Fruit fly (Drosophila melanogaster) whole organism, embryonic: ENCODE results near the gene CG12446.
A peak's percentile ranks its signal among the peaks of the same experiment; 100 is the strongest.

Experiments
- CG10209 ChIP-seq: fragments of 200-800 bp; sonication (Bioruptor generic); optimal IDR thresholded peaks from 3 replicates; lab custom pipeline; 2017; ENCODE audit warnings: missing biosample characterization, mild to moderate bottlenecking, missing genetic modification characterization, missing genetic modification reagents
- CG10267 ChIP-seq: fragments of 200-800 bp; sonication (Bioruptor generic); optimal IDR thresholded peaks from 2 replicates; lab custom pipeline; 2018; ENCODE audit warnings: missing biosample characterization, mild to moderate bottlenecking, missing genetic modification characterization, moderate library complexity
- CG12219 ChIP-seq: fragments of 200-800 bp; sonication (Bioruptor generic); optimal IDR thresholded peaks from 3 replicates; lab custom pipeline; 2018; ENCODE audit warnings: missing biosample characterization, mild to moderate bottlenecking, missing genetic modification characterization
- CG12299 ChIP-seq: fragments of 200-800 bp; sonication (Bioruptor generic); optimal IDR thresholded peaks from 2 replicates; lab custom pipeline; 2018; ENCODE audit warnings: missing biosample characterization, mild to moderate bottlenecking, missing genetic modification characterization
- CG13296 ChIP-seq: fragments of 200-800 bp; sonication (Bioruptor generic); optimal IDR thresholded peaks from 3 replicates; lab custom pipeline; 2018; ENCODE audit warnings: missing biosample characterization, mild to moderate bottlenecking, missing genetic modification characterization
- CG14014 ChIP-seq: fragments of 200-800 bp; sonication (Bioruptor generic); IDR thresholded peaks from 2 replicates; pipeline ENCODE4 v1.3.6; 2022; ENCODE audit warnings: missing biosample characterization, missing genetic modification characterization
- CG15269 ChIP-seq: fragments of 200-800 bp; sonication (Bioruptor generic); optimal IDR thresholded peaks from 2 replicates; lab custom pipeline; 2018; ENCODE audit warnings: missing biosample characterization, mild to moderate bottlenecking, missing genetic modification characterization, moderate library complexity
- CG1602 ChIP-seq: fragments of 200-800 bp; sonication (Bioruptor generic); optimal IDR thresholded peaks from 3 replicates; lab custom pipeline; 2016; ENCODE audit warnings: missing biosample characterization, missing genetic modification characterization
- CG1647 ChIP-seq: fragments of 200-800 bp; sonication (Bioruptor generic); optimal IDR thresholded peaks from 3 replicates; lab custom pipeline; 2016; ENCODE audit warnings: missing biosample characterization, missing genetic modification characterization
- CG18599 ChIP-seq: fragments of 200-800 bp; sonication (Bioruptor generic); optimal IDR thresholded peaks from 3 replicates; lab custom pipeline; 2017; ENCODE audit warnings: missing biosample characterization, missing genetic modification characterization, mild to moderate bottlenecking, moderate library complexity, missing genetic modification reagents
- CG30431 ChIP-seq: fragments of 200-800 bp; sonication (Bioruptor generic); optimal IDR thresholded peaks from 2 replicates; lab custom pipeline; 2017; ENCODE audit warnings: missing biosample characterization, missing genetic modification characterization
- CG31365 ChIP-seq: fragments of 200-800 bp; sonication (Bioruptor generic); optimal IDR thresholded peaks from 2 replicates; lab custom pipeline; 2018; ENCODE audit warnings: missing biosample characterization, mild to moderate bottlenecking, missing genetic modification characterization
- CG32532 ChIP-seq: fragments of 200-800 bp; sonication (Bioruptor generic); IDR thresholded peaks from 2 replicates; pipeline ENCODE4 v1.3.6; 2022; ENCODE audit warnings: missing biosample characterization, missing genetic modification characterization
- CG32772 ChIP-seq: fragments of 200-800 bp; sonication (Bioruptor generic); IDR thresholded peaks from 2 replicates; pipeline ENCODE4 v1.3.6; 2022; ENCODE audit warnings: missing biosample characterization, missing genetic modification characterization
- CG3281 ChIP-seq: fragments of 200-800 bp; sonication (Bioruptor generic); optimal IDR thresholded peaks from 3 replicates; lab custom pipeline; 2017; ENCODE audit warnings: missing biosample characterization, mild to moderate bottlenecking, missing genetic modification characterization
- CG3407 ChIP-seq: fragments of 200-800 bp; sonication (Bioruptor generic); optimal IDR thresholded peaks from 2 replicates; lab custom pipeline; 2018; ENCODE audit warnings: missing biosample characterization, mild to moderate bottlenecking, missing genetic modification characterization
- CG34376 ChIP-seq: fragments of 200-800 bp; sonication (Bioruptor generic); optimal IDR thresholded peaks from 2 replicates; lab custom pipeline; 2018; ENCODE audit warnings: missing biosample characterization, mild to moderate bottlenecking, missing genetic modification characterization
- CG34422 ChIP-seq: fragments of 200-800 bp; sonication (Bioruptor generic); IDR thresholded peaks from 3 replicates; pipeline ENCODE4 v1.3.6; 2022; ENCODE audit warnings: missing biosample characterization, missing genetic modification characterization
- CG3995 ChIP-seq: fragments of 200-800 bp; sonication (Bioruptor generic); optimal IDR thresholded peaks from 3 replicates; lab custom pipeline; 2016; ENCODE audit warnings: missing biosample characterization, missing genetic modification characterization
- CG4617 ChIP-seq: fragments of 200-800 bp; sonication (Bioruptor generic); optimal IDR thresholded peaks from 3 replicates; lab custom pipeline; 2016; ENCODE audit warnings: missing biosample characterization, missing genetic modification characterization, borderline replicate concordance
- CG4820 ChIP-seq: fragments of 200-800 bp; sonication (Bioruptor generic); optimal IDR thresholded peaks from 3 replicates; lab custom pipeline; 2016; ENCODE audit warnings: missing biosample characterization, missing genetic modification characterization
- CG6175 ChIP-seq: fragments of 200-800 bp; sonication (Bioruptor generic); IDR thresholded peaks from 3 replicates; pipeline ENCODE4 v1.3.6; 2022; ENCODE audit warnings: missing biosample characterization, missing genetic modification characterization
- CG6689 ChIP-seq: fragments of 200-800 bp; sonication (Bioruptor generic); IDR thresholded peaks from 2 replicates; pipeline ENCODE4 v1.3.6; 2022; ENCODE audit warnings: missing biosample characterization, missing genetic modification characterization
- CG9876 ChIP-seq: fragments of 200-800 bp; sonication (Bioruptor generic); optimal IDR thresholded peaks from 2 replicates; lab custom pipeline; 2016; ENCODE audit warnings: missing biosample characterization, missing genetic modification characterization
- Dad ChIP-seq: fragments of 200-800 bp; sonication (Bioruptor generic); optimal IDR thresholded peaks from 3 replicates; lab custom pipeline; 2016; ENCODE audit warnings: missing biosample characterization, missing genetic modification characterization
- Doc3 ChIP-seq: fragments of 200-800 bp; sonication (Bioruptor generic); IDR thresholded peaks from 3 replicates; pipeline ENCODE4 v1.3.6; 2022; ENCODE audit warnings: missing biosample characterization, missing genetic modification characterization; ENCODE audit not compliant: partially characterized antibody
- E2f1 ChIP-seq: fragments of 200-800 bp; sonication (Bioruptor generic); IDR thresholded peaks from 2 replicates; pipeline ENCODE4 v1.3.6; 2022; ENCODE audit warnings: missing biosample characterization, missing genetic modification characterization
- Ets97D ChIP-seq: fragments of 200-800 bp; sonication (Bioruptor generic); optimal IDR thresholded peaks from 3 replicates; lab custom pipeline; 2016; ENCODE audit warnings: missing biosample characterization, missing genetic modification characterization
- Hmx ChIP-seq: fragments of 200-800 bp; sonication (Bioruptor generic); optimal IDR thresholded peaks from 2 replicates; lab custom pipeline; 2016; ENCODE audit warnings: missing biosample characterization, missing genetic modification characterization
- Kr ChIP-seq: fragments of 200-800 bp; sonication (Bioruptor generic); optimal IDR thresholded peaks from 2 replicates; lab custom pipeline; 2017; ENCODE audit warnings: missing biosample characterization, mild to moderate bottlenecking, missing genetic modification characterization
- NC2α ChIP-seq: fragments of 200-800 bp; sonication (Bioruptor generic); optimal IDR thresholded peaks from 2 replicates; lab custom pipeline; 2016; ENCODE audit warnings: missing biosample characterization, missing genetic modification characterization
- Nf-YB ChIP-seq: fragments of 200-800 bp; sonication (Bioruptor generic); optimal IDR thresholded peaks from 3 replicates; lab custom pipeline; 2019; ENCODE audit warnings: missing biosample characterization, mild to moderate bottlenecking, missing genetic modification characterization, moderate library complexity
- Sox100B ChIP-seq: fragments of 200-800 bp; sonication (Bioruptor generic); optimal IDR thresholded peaks from 3 replicates; lab custom pipeline; 2018; ENCODE audit warnings: missing biosample characterization, mild to moderate bottlenecking, missing genetic modification characterization
- Spps ChIP-seq: fragments of 200-800 bp; sonication (Bioruptor generic); optimal IDR thresholded peaks from 2 replicates; lab custom pipeline; 2018; ENCODE audit warnings: missing biosample characterization, mild to moderate bottlenecking, missing genetic modification characterization
- Sry-δ ChIP-seq: fragments of 200-800 bp; sonication (Bioruptor generic); optimal IDR thresholded peaks from 2 replicates; lab custom pipeline; 2016; ENCODE audit warnings: missing biosample characterization, missing genetic modification characterization
- al ChIP-seq: fragments of 200-800 bp; sonication (Bioruptor generic); IDR thresholded peaks from 2 replicates; pipeline ENCODE4 v1.3.6; 2022; ENCODE audit warnings: missing biosample characterization, missing genetic modification characterization
- ato ChIP-seq: fragments of 200-800 bp; sonication (Bioruptor generic); IDR thresholded peaks from 2 replicates; pipeline ENCODE4 v1.3.6; 2022; ENCODE audit warnings: missing biosample characterization, missing genetic modification characterization; ENCODE audit not compliant: partially characterized antibody
- crc ChIP-seq: fragments of 200-800 bp; sonication (Bioruptor generic); optimal IDR thresholded peaks from 2 replicates; lab custom pipeline; 2016; ENCODE audit warnings: missing biosample characterization, missing genetic modification characterization
- cwo ChIP-seq: fragments of 200-800 bp; sonication (Bioruptor generic); optimal IDR thresholded peaks from 3 replicates; lab custom pipeline; 2017; ENCODE audit warnings: missing biosample characterization, missing genetic modification characterization, mild to moderate bottlenecking, moderate library complexity, missing genetic modification reagents
- dysf ChIP-seq: fragments of 200-800 bp; sonication (Bioruptor generic); IDR thresholded peaks from 3 replicates; pipeline ENCODE4 v1.3.6; 2022; ENCODE audit warnings: missing biosample characterization, missing genetic modification characterization
- ems ChIP-seq: fragments of 200-800 bp; sonication (Bioruptor generic); optimal IDR thresholded peaks from 3 replicates; lab custom pipeline; 2016; ENCODE audit warnings: missing biosample characterization, missing genetic modification characterization
- eve ChIP-seq, 2 experiments: fragments of >200 bp; optimal IDR thresholded peaks; 2 replicates each; lab custom pipeline; 2017; ENCODE audit warnings: missing biosample characterization in 2 of 2, missing genetic modification characterization in 2 of 2
- gt ChIP-seq: fragments of 200-800 bp; sonication (Bioruptor generic); IDR thresholded peaks from 2 replicates; pipeline ENCODE4 v1.3.6; 2022; ENCODE audit warnings: missing biosample characterization, missing genetic modification characterization
- klu ChIP-seq: fragments of 200-800 bp; sonication (Bioruptor generic); IDR thresholded peaks from 2 replicates; pipeline ENCODE4 v1.3.6; 2022; ENCODE audit warnings: missing biosample characterization, missing genetic modification characterization
- maf-S ChIP-seq: fragments of 200-800 bp; sonication (Bioruptor generic); optimal IDR thresholded peaks from 2 replicates; lab custom pipeline; 2016; ENCODE audit warnings: missing biosample characterization, missing genetic modification characterization
- nau ChIP-seq: fragments of 200-800 bp; sonication (Bioruptor generic); optimal IDR thresholded peaks from 3 replicates; lab custom pipeline; 2017; ENCODE audit warnings: missing biosample characterization, mild to moderate bottlenecking, missing genetic modification characterization, missing genetic modification reagents
- nmo ChIP-seq: fragments of 200-800 bp; sonication (Bioruptor generic); optimal IDR thresholded peaks from 2 replicates; lab custom pipeline; 2018; ENCODE audit warnings: missing biosample characterization, mild to moderate bottlenecking, missing genetic modification characterization, moderate library complexity
- pb ChIP-seq: fragments of 200-800 bp; sonication (Bioruptor generic); optimal IDR thresholded peaks from 3 replicates; lab custom pipeline; 2016; ENCODE audit warnings: missing biosample characterization, missing genetic modification characterization
- pnt ChIP-seq: fragments of 200-800 bp; sonication (Bioruptor generic); optimal IDR thresholded peaks from 3 replicates; lab custom pipeline; 2016; ENCODE audit warnings: missing biosample characterization, missing genetic modification characterization
- ranshi ChIP-seq: fragments of 200-800 bp; sonication (Bioruptor generic); IDR thresholded peaks from 2 replicates; pipeline ENCODE4 v1.3.6; 2022; ENCODE audit warnings: missing biosample characterization, missing genetic modification characterization
- run ChIP-seq: fragments of 200-800 bp; sonication (Bioruptor generic); optimal IDR thresholded peaks from 3 replicates; lab custom pipeline; 2018; ENCODE audit warnings: missing biosample characterization, mild to moderate bottlenecking, missing genetic modification characterization
- slbo ChIP-seq: fragments of 200-800 bp; sonication (Bioruptor generic); IDR thresholded peaks from 2 replicates; pipeline ENCODE4 v1.3.6; 2022; ENCODE audit warnings: missing biosample characterization, missing genetic modification characterization

Gene CG12446

DNA sequence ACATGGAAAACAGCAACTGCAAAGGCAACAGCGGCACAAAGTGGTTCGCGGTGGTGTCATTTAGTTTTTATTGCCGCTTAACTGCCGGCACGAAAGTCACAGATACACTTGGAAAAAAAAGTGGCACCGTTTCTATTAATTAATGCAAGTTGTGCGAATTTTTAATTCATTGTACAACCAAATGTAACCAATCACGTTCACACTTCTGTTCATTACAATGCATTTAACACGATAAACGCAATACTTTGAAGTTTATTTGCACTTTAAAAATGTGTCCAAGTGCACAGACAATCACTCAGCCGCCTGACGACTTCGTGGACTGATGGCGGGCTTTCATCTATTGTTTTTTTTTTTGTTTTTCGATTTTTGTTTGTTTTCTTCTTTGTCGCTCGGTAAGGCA lies 21.8 kb upstream of the CG12446 start (continued):
- TF ChIP-seq CG12299 (tag; lab: Kevin White, UChicago) (no peak), eve (GFP tag; optimal IDR thresholded peaks at IDR 0.05; lab: Kevin White, UChicago) (peak in 1 of 2 experiments; percentile 66), run (tag; lab: Kevin White, UChicago) (peak; percentile 29), CG3281 (peak; percentile 27), CG13296 (GFP tag; lab: Kevin White, UChicago) (no peak), CG31365 (tag; lab: Kevin White, UChicago) (no peak), CG3407 (GFP tag; lab: Kevin White, UChicago) (peak; percentile 52), CG9876 (GFP tag; lab: Kevin White, UChicago) (no peak), CG34376 (GFP tag; lab: Kevin White, UChicago) (no peak), cwo (peak; percentile 5), CG32532 (GFP tag; lab: Robert Waterston, UW) (no peak), CG6175 (GFP tag; lab: Robert Waterston, UW) (no peak), Sry-δ (GFP tag; lab: Kevin White, UChicago) (peak; percentile 35), Hmx (GFP tag; lab: Kevin White, UChicago) (no peak), CG1647 (GFP tag; lab: Kevin White, UChicago) (peak; percentile 2), CG12219 (GFP tag; lab: Kevin White, UChicago) (peak; percentile 60), pb (GFP tag; lab: Kevin White, UChicago) (no peak), Ets97D (GFP tag; lab: Kevin White, UChicago) (no peak), dysf (GFP tag; lab: Robert Waterston, UW) (peak; percentile 72; the same call in 2 of the 3 replicates), CG3995 (GFP tag; lab: Kevin White, UChicago) (no peak), Nf-YB (GFP tag; lab: Kevin White, UChicago) (no peak), CG32772 (peak; percentile 47; the same call in 1 of the 2 replicates), CG14014 (GFP tag; lab: Robert Waterston, UW) (no peak), al (GFP tag; lab: Robert Waterston, UW) (no peak), CG1602 (GFP tag; lab: Kevin White, UChicago) (peak; percentile 12), CG18599 (GFP tag; lab: Kevin White, UChicago) (peak; percentile 27), CG10267 (tag; lab: Kevin White, UChicago) (peak; percentile 21), CG10209 (GFP tag; lab: Kevin White, UChicago) (peak; percentile 49), nmo (GFP tag; lab: Kevin White, UChicago) (peak; percentile 74), maf-S (GFP tag; lab: Kevin White, UChicago) (no peak), CG30431 (GFP tag; lab: Kevin White, UChicago) (peak; percentile 48), klu (GFP tag; lab: Robert Waterston, UW) (no peak), ato (GFP tag; lab: Robert Waterston, UW) (no peak), Sox100B (GFP tag; lab: Kevin White, UChicago) (peak; percentile 57), pnt (peak; percentile 62), CG34422 (GFP tag; lab: Robert Waterston, UW) (peak; percentile 58; the same call in 2 of the 3 replicates), Spps (tag; lab: Kevin White, UChicago) (no peak), NC2α (GFP tag; lab: Kevin White, UChicago) (no peak), CG4617 (GFP tag; lab: Kevin White, UChicago) (no peak), ranshi (GFP tag; lab: Robert Waterston, UW) (0 out of 2 replicates have a peak, but pooled peaks have one; percentile 12), nau (no peak), Kr (GFP tag; lab: Kevin White, UChicago) (no peak), E2f1 (GFP tag; lab: Robert Waterston, UW) (peak; percentile 53; the same call in 1 of the 2 replicates), CG4820 (peak; percentile 52), CG15269 (peak; percentile 45), ems (GFP tag; lab: Kevin White, UChicago) (peak; percentile 40), gt (no peak), Doc3 (no peak), Dad (no peak), CG6689 (GFP tag; lab: Robert Waterston, UW) (peak; percentile 57; the same call in 1 of the 2 replicates), slbo (no peak), crc (no peak)
